Fruit fly (Drosophila melanogaster) whole organism, prepupa: Measurements from ENCODE around the gene Rbf2.

ENCODE experiments used
- CG11902 ChIP-seq: fragments of 200-800 bp; sonication (Bioruptor generic); optimal IDR thresholded peaks from 3 replicates; lab custom pipeline; 2016; ENCODE audit warnings: missing biosample characterization, missing genetic modification characterization
- Hr39 ChIP-seq: fragments of 200-800 bp; sonication (Bioruptor generic); optimal IDR thresholded peaks from 2 replicates; lab custom pipeline; 2016; ENCODE audit warnings: missing biosample characterization, missing genetic modification characterization
- net ChIP-seq: fragments of 200-800 bp; sonication (Bioruptor generic); optimal IDR thresholded peaks from 3 replicates; lab custom pipeline; 2016; ENCODE audit warnings: missing biosample characterization, missing genetic modification characterization

DNA sequence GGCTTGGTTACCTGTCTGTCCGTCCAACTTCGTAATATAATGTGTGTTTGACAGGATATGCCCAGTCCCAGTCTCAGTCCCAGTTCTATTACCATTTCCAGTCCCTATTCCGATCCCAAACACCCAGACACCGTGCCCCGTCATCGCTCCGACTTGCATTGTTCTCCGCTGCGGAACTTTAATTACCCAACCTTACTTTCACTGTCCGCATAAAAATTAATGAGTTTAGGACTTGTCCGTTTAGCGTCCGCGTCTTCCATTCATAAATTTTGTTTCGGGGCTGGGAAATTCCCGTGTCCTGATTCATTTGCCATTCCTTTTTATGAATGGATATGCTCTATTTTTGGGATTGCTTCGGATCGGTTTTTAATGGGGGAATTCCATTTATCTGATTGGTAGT lies 23.1 kb downstream of the Rbf2 start:
- TF ChIP-seq CG11902 (GFP tag; lab: Kevin White, UChicago) (no peak), net (GFP tag; lab: Kevin White, UChicago) (no peak), Hr39 (GFP tag; lab: Kevin White, UChicago) (no peak)
